Fruit fly (Drosophila melanogaster) whole organism, embryonic: ENCODE data around the gene Caper.

Experiments used
- Aef1 ChIP-seq: fragments of 200-800 bp; sonication (Bioruptor generic); IDR thresholded peaks from 3 replicates; pipeline ENCODE4 v1.3.6; 2022; ENCODE audit warnings: missing biosample characterization, missing genetic modification characterization
- Bteb2 ChIP-seq: fragments of 200-800 bp; sonication (Bioruptor generic); optimal IDR thresholded peaks from 2 replicates; lab custom pipeline; 2016; ENCODE audit warnings: missing biosample characterization, missing genetic modification characterization
- C15 ChIP-seq: fragments of 200-800 bp; sonication (Bioruptor generic); IDR thresholded peaks from 3 replicates; pipeline ENCODE4 v1.3.6; 2022; ENCODE audit warnings: missing biosample characterization, missing genetic modification characterization
- CG10267 ChIP-seq: fragments of 200-800 bp; sonication (Bioruptor generic); optimal IDR thresholded peaks from 2 replicates; lab custom pipeline; 2018; ENCODE audit warnings: missing biosample characterization, mild to moderate bottlenecking, missing genetic modification characterization, moderate library complexity
- CG11695 ChIP-seq: fragments of 200-800 bp; sonication (Bioruptor generic); IDR thresholded peaks from 3 replicates; pipeline ENCODE4 v1.3.6; 2022; ENCODE audit warnings: missing biosample characterization, missing genetic modification characterization
- CG11696 ChIP-seq: fragments of 200-800 bp; sonication (Bioruptor generic); IDR thresholded peaks from 2 replicates; pipeline ENCODE4 v1.3.6; 2022; ENCODE audit warnings: missing biosample characterization, missing genetic modification characterization
- CG12071 ChIP-seq: fragments of 200-800 bp; sonication (Bioruptor generic); optimal IDR thresholded peaks from 3 replicates; lab custom pipeline; 2018; ENCODE audit warnings: missing biosample characterization, mild to moderate bottlenecking, missing genetic modification characterization
- CG12942 ChIP-seq: fragments of 200-800 bp; sonication (Bioruptor generic); optimal IDR thresholded peaks from 3 replicates; lab custom pipeline; 2016; ENCODE audit warnings: missing biosample characterization, missing genetic modification characterization
- CG13123 ChIP-seq: fragments of 200-800 bp; sonication (Bioruptor generic); optimal IDR thresholded peaks from 2 replicates; lab custom pipeline; 2016; ENCODE audit warnings: missing biosample characterization, missing genetic modification characterization
- CG14710 ChIP-seq: fragments of 200-800 bp; sonication (Bioruptor generic); optimal IDR thresholded peaks from 3 replicates; lab custom pipeline; 2019; ENCODE audit warnings: missing biosample characterization, mild to moderate bottlenecking, missing genetic modification characterization, moderate library complexity
- CG15601 ChIP-seq: fragments of 200-800 bp; sonication (Bioruptor generic); optimal IDR thresholded peaks from 3 replicates; lab custom pipeline; 2019; ENCODE audit warnings: missing biosample characterization, mild to moderate bottlenecking, missing genetic modification characterization, moderate library complexity
- CG17186 ChIP-seq: fragments of 200-800 bp; sonication (Bioruptor generic); optimal IDR thresholded peaks from 3 replicates; lab custom pipeline; 2017; ENCODE audit warnings: missing biosample characterization, missing genetic modification reagents, missing genetic modification characterization
- CG17829 ChIP-seq: fragments of 200-800 bp; optimal IDR thresholded peaks from 2 replicates; lab custom pipeline; 2019; ENCODE audit warnings: missing biosample characterization, mild to moderate bottlenecking, missing genetic modification characterization, moderate library complexity
- CG18764 ChIP-seq: fragments of 200-800 bp; sonication (Bioruptor generic); optimal IDR thresholded peaks from 3 replicates; lab custom pipeline; 2016; ENCODE audit warnings: missing biosample characterization, missing genetic modification characterization
- CG2202 ChIP-seq: fragments of 200-800 bp; sonication (Bioruptor generic); optimal IDR thresholded peaks from 2 replicates; lab custom pipeline; 2018; ENCODE audit warnings: missing biosample characterization, mild to moderate bottlenecking, missing genetic modification characterization
- CG32772 ChIP-seq: fragments of 200-800 bp; sonication (Bioruptor generic); IDR thresholded peaks from 2 replicates; pipeline ENCODE4 v1.3.6; 2022; ENCODE audit warnings: missing biosample characterization, missing genetic modification characterization
- CG33557 ChIP-seq: fragments of 200-800 bp; sonication (Bioruptor generic); optimal IDR thresholded peaks from 2 replicates; lab custom pipeline; 2019; ENCODE audit warnings: missing biosample characterization, mild to moderate bottlenecking, missing genetic modification characterization, moderate library complexity
- CG4854 ChIP-seq: fragments of 200-800 bp; sonication (Bioruptor generic); optimal IDR thresholded peaks from 2 replicates; lab custom pipeline; 2016; ENCODE audit warnings: missing biosample characterization, missing genetic modification characterization, inconsistent platforms
- CG6175 ChIP-seq: fragments of 200-800 bp; sonication (Bioruptor generic); IDR thresholded peaks from 3 replicates; pipeline ENCODE4 v1.3.6; 2022; ENCODE audit warnings: missing biosample characterization, missing genetic modification characterization
- CG6272 ChIP-seq: fragments of 200-800 bp; sonication (Bioruptor generic); IDR thresholded peaks from 2 replicates; pipeline ENCODE4 v1.3.6; 2022; ENCODE audit warnings: missing biosample characterization, missing genetic modification characterization
- CG8089 ChIP-seq: fragments of 200-800 bp; sonication (Bioruptor generic); optimal IDR thresholded peaks from 3 replicates; lab custom pipeline; 2016; ENCODE audit warnings: missing biosample characterization, missing genetic modification characterization
- CG8388 ChIP-seq: fragments of 200-800 bp; sonication (Bioruptor generic); optimal IDR thresholded peaks from 2 replicates; lab custom pipeline; 2019; ENCODE audit warnings: missing biosample characterization, mild to moderate bottlenecking, missing genetic modification characterization, moderate library complexity
- CG8924 ChIP-seq: fragments of 200-800 bp; optimal IDR thresholded peaks from 3 replicates; lab custom pipeline; 2019; ENCODE audit warnings: missing biosample characterization, mild to moderate bottlenecking, missing genetic modification characterization, moderate library complexity
- CG9817 ChIP-seq: fragments of 200-800 bp; sonication (Bioruptor generic); optimal IDR thresholded peaks from 2 replicates; lab custom pipeline; 2018; ENCODE audit warnings: missing biosample characterization, mild to moderate bottlenecking, missing genetic modification characterization, moderate library complexity
- ERR ChIP-seq: fragments of 200-800 bp; sonication (Bioruptor generic); optimal IDR thresholded peaks from 2 replicates; lab custom pipeline; 2016; ENCODE audit warnings: missing biosample characterization, missing genetic modification characterization
- Gsc ChIP-seq: fragments of 200-800 bp; sonication (Bioruptor generic); IDR thresholded peaks from 2 replicates; pipeline ENCODE4 v1.3.6; 2022; ENCODE audit warnings: missing biosample characterization, missing genetic modification characterization
- HLH54F ChIP-seq: fragments of 200-800 bp; sonication (Bioruptor generic); optimal IDR thresholded peaks from 3 replicates; lab custom pipeline; 2016; ENCODE audit warnings: missing biosample characterization, missing genetic modification characterization
- Hmx ChIP-seq: fragments of 200-800 bp; sonication (Bioruptor generic); optimal IDR thresholded peaks from 2 replicates; lab custom pipeline; 2016; ENCODE audit warnings: missing biosample characterization, missing genetic modification characterization
- Hr78 ChIP-seq, 2 experiments: fragments of 200-800 bp in 1 of 2; fragments of >200 bp in 1 of 2; sonication (Bioruptor generic) in 1 of 2; optimal IDR thresholded peaks; 2 replicates each; lab custom pipeline; 2017 to 2019; ENCODE audit warnings: missing biosample characterization in 2 of 2, missing genetic modification characterization in 2 of 2, mild to moderate bottlenecking in 1 of 2, moderate library complexity in 1 of 2
- Kr ChIP-seq: fragments of 200-800 bp; sonication (Bioruptor generic); optimal IDR thresholded peaks from 2 replicates; lab custom pipeline; 2017; ENCODE audit warnings: missing biosample characterization, mild to moderate bottlenecking, missing genetic modification characterization
- Spps ChIP-seq: fragments of 200-800 bp; sonication (Bioruptor generic); optimal IDR thresholded peaks from 2 replicates; lab custom pipeline; 2018; ENCODE audit warnings: missing biosample characterization, mild to moderate bottlenecking, missing genetic modification characterization
- Sry-β ChIP-seq: fragments of 200-800 bp; sonication (Bioruptor generic); optimal IDR thresholded peaks from 2 replicates; lab custom pipeline; 2018; ENCODE audit warnings: missing biosample characterization, mild to moderate bottlenecking, missing genetic modification characterization, moderate library complexity
- abd-A ChIP-seq: fragments of 200-800 bp; sonication (Bioruptor generic); optimal IDR thresholded peaks from 3 replicates; lab custom pipeline; 2019; ENCODE audit warnings: missing biosample characterization, mild to moderate bottlenecking, missing genetic modification characterization, moderate library complexity
- cad ChIP-seq: fragments of >200 bp; optimal IDR thresholded peaks from 2 replicates; lab custom pipeline; 2017; ENCODE audit warnings: missing biosample characterization, missing genetic modification characterization
- cato ChIP-seq: fragments of 200-800 bp; sonication (Bioruptor generic); optimal IDR thresholded peaks from 2 replicates; lab custom pipeline; 2016; ENCODE audit warnings: missing biosample characterization, missing genetic modification characterization, borderline replicate concordance
- chn ChIP-seq: fragments of 200-800 bp; sonication (Bioruptor generic); optimal IDR thresholded peaks from 2 replicates; lab custom pipeline; 2016; ENCODE audit warnings: missing biosample characterization, missing genetic modification characterization
- ci ChIP-seq: fragments of 200-800 bp; sonication (Bioruptor generic); IDR thresholded peaks from 3 replicates; pipeline ENCODE4 v1.3.6; 2022; ENCODE audit warnings: missing biosample characterization, missing genetic modification characterization
- fd102C ChIP-seq: fragments of 200-800 bp; sonication (Bioruptor generic); optimal IDR thresholded peaks from 2 replicates; lab custom pipeline; 2018; ENCODE audit warnings: missing biosample characterization, mild to moderate bottlenecking, missing genetic modification characterization, moderate library complexity
- gem ChIP-seq: fragments of 200-800 bp; sonication (Bioruptor generic); optimal IDR thresholded peaks from 2 replicates; lab custom pipeline; 2019; ENCODE audit warnings: missing biosample characterization, mild to moderate bottlenecking, missing genetic modification characterization, moderate library complexity
- lola ChIP-seq, 3 experiments: fragments of >200 bp in 2 of 3; fragments of 200-800 bp in 1 of 3; sonication (Bioruptor generic) in 1 of 3; optimal IDR thresholded peaks; 2 replicates each; lab custom pipeline; 2017 to 2019; ENCODE audit warnings: missing biosample characterization in 3 of 3, missing genetic modification characterization in 3 of 3, mild to moderate bottlenecking in 1 of 3, moderate library complexity in 1 of 3
- maf-S ChIP-seq: fragments of 200-800 bp; sonication (Bioruptor generic); optimal IDR thresholded peaks from 2 replicates; lab custom pipeline; 2016; ENCODE audit warnings: missing biosample characterization, missing genetic modification characterization
- pb ChIP-seq: fragments of 200-800 bp; sonication (Bioruptor generic); optimal IDR thresholded peaks from 3 replicates; lab custom pipeline; 2016; ENCODE audit warnings: missing biosample characterization, missing genetic modification characterization
- phol ChIP-seq: fragments of 200-800 bp; sonication (Bioruptor generic); optimal IDR thresholded peaks from 3 replicates; lab custom pipeline; 2018; ENCODE audit warnings: missing biosample characterization, mild to moderate bottlenecking, missing genetic modification characterization, moderate library complexity
- ro ChIP-seq: fragments of 200-800 bp; sonication (Bioruptor generic); IDR thresholded peaks from 2 replicates; pipeline ENCODE4 v1.3.6; 2022; ENCODE audit warnings: missing biosample characterization, missing genetic modification characterization
- run ChIP-seq: fragments of 200-800 bp; sonication (Bioruptor generic); optimal IDR thresholded peaks from 3 replicates; lab custom pipeline; 2018; ENCODE audit warnings: missing biosample characterization, mild to moderate bottlenecking, missing genetic modification characterization
- sima ChIP-seq: fragments of 200-800 bp; sonication (Bioruptor generic); optimal IDR thresholded peaks from 2 replicates; lab custom pipeline; 2016; ENCODE audit warnings: missing biosample characterization, missing genetic modification characterization
- trem ChIP-seq: fragments of 200-800 bp; optimal IDR thresholded peaks from 3 replicates; lab custom pipeline; 2019; ENCODE audit warnings: missing biosample characterization, mild to moderate bottlenecking, missing genetic modification characterization, moderate library complexity
- unc-4 ChIP-seq: fragments of 200-800 bp; sonication (Bioruptor generic); IDR thresholded peaks from 2 replicates; pipeline ENCODE4 v1.3.6; 2022; ENCODE audit warnings: missing biosample characterization, missing genetic modification characterization; ENCODE audit not compliant: partially characterized antibody
- unpg ChIP-seq: fragments of 200-800 bp; sonication (Bioruptor generic); optimal IDR thresholded peaks from 3 replicates; lab custom pipeline; 2018; ENCODE audit warnings: missing biosample characterization, mild to moderate bottlenecking, missing genetic modification characterization, moderate library complexity

Caper gene

DNA sequence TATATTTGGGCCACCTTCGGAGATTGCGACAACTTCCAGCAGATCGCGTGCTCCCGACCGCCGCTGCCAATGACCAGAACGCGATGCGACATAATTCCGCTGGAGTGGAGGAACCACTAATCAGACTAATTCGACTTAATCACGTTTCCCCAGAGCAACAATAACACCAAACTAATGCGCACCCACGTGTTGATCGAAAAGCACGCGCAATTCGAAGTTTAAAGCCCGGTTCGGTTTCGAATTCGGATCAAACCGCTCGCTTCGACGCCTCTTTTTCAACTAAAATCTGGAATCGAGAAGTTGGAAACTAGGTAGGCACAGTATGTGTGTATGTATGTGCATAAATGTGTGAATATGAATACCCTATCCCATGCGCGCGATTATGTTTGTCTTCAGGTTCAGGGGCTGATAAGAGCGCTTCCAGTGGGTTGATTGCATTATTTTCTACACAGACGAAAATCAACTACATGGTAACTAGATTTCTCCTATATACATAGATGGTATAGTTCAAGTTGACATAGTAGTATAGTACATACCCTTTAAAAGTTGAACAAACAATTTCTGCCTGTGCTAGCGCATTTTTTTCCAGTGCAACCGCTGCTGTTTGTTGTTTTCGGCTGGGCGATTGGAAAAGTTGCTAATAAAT lies 8.8 kb upstream of the Caper start, which contains the start of gene Gart (continued):
- peak in 1 of 3 experiments; percentile 58 for TF ChIP-seq lola (GFP tag; optimal IDR thresholded peaks at IDR 0.05; lab: Kevin White, UChicago)
- TF ChIP-seq Kr (GFP tag; lab: Kevin White, UChicago): no peak
- peak; percentile 9 for TF ChIP-seq CG10267 (tag; lab: Kevin White, UChicago)
- peak; percentile 59 for TF ChIP-seq CG8089
- TF ChIP-seq CG12071 (GFP tag; lab: Kevin White, UChicago): no peak
- TF ChIP-seq CG15601: peak; percentile 74
- peak; percentile 10 for TF ChIP-seq Hmx (GFP tag; lab: Kevin White, UChicago)
- no peak for TF ChIP-seq trem (tag; lab: Kevin White, UChicago)
- no peak for TF ChIP-seq CG9817 (tag; lab: Kevin White, UChicago)
- TF ChIP-seq cato (GFP tag; lab: Kevin White, UChicago): peak; percentile 41
- peak; percentile 76 for TF ChIP-seq maf-S
- TF ChIP-seq sima (GFP tag; lab: Kevin White, UChicago): no peak
- TF ChIP-seq run: no peak
- TF ChIP-seq ERR (GFP tag; lab: Kevin White, UChicago): peak; percentile 54
- no peak for TF ChIP-seq cad
- TF ChIP-seq unpg (GFP tag; lab: Kevin White, UChicago): peak; percentile 64
- peak; percentile 55 for TF ChIP-seq chn (GFP tag; lab: Kevin White, UChicago)
- TF ChIP-seq CG12942 (GFP tag; lab: Kevin White, UChicago): peak; percentile 42
- no peak for TF ChIP-seq CG14710 (tag; lab: Kevin White, UChicago)
- TF ChIP-seq pb (GFP tag; lab: Kevin White, UChicago): peak; percentile 28
- TF ChIP-seq ci (GFP tag; lab: Robert Waterston, UW): peak; percentile 79
- 0 out of 3 replicates have a peak, but pooled peaks have one; percentile 20 for TF ChIP-seq C15 (GFP tag; lab: Robert Waterston, UW)
- TF ChIP-seq Bteb2 (GFP tag; lab: Kevin White, UChicago): peak; percentile 66
- no peak for TF ChIP-seq CG6175 (GFP tag; lab: Robert Waterston, UW)
- no peak for TF ChIP-seq CG11696 (GFP tag; lab: Robert Waterston, UW)
- TF ChIP-seq gem (tag; lab: Kevin White, UChicago): peak; percentile 84
- no peak for TF ChIP-seq CG13123
- TF ChIP-seq unc-4 (GFP tag; lab: Robert Waterston, UW): no peak
- TF ChIP-seq Gsc: no peak
- no peak for TF ChIP-seq fd102C (GFP tag; lab: Kevin White, UChicago)
- TF ChIP-seq CG18764 (GFP tag; lab: Kevin White, UChicago): no peak
- TF ChIP-seq Hr78 (GFP tag; optimal IDR thresholded peaks at IDR 0.05; lab: Kevin White, UChicago): peak in 1 of 2 experiments; percentile 59
- no peak for TF ChIP-seq CG17829 (tag; lab: Kevin White, UChicago)
- no peak for TF ChIP-seq abd-A (tag; lab: Kevin White, UChicago)
- no peak for TF ChIP-seq CG6272 (GFP tag; lab: Robert Waterston, UW)
- peak; percentile 80 for TF ChIP-seq CG8924
- TF ChIP-seq Aef1: peak; percentile 62; the same call in 2 of the 3 replicates
- TF ChIP-seq CG8388 (GFP tag; lab: Kevin White, UChicago): peak; percentile 62
- TF ChIP-seq CG11695: 0 out of 3 replicates have a peak, but pooled peaks have one; percentile 39
- peak; percentile 1 for TF ChIP-seq phol (tag; lab: Kevin White, UChicago)
- TF ChIP-seq CG33557 (GFP tag; lab: Kevin White, UChicago): peak; percentile 10
- no peak for TF ChIP-seq Sry-β (GFP tag; lab: Kevin White, UChicago)
- no peak for TF ChIP-seq CG32772 (GFP tag; lab: Robert Waterston, UW)
- peak; percentile 65 for TF ChIP-seq CG4854 (GFP tag; lab: Kevin White, UChicago)
- peak; percentile 40 for TF ChIP-seq CG2202 (tag; lab: Kevin White, UChicago)
- no peak for TF ChIP-seq CG17186 (GFP tag; lab: Kevin White, UChicago)
- TF ChIP-seq ro (GFP tag; lab: Robert Waterston, UW): no peak
- no peak for TF ChIP-seq Spps
- TF ChIP-seq HLH54F (GFP tag; lab: Kevin White, UChicago): peak; percentile 63
